Worm (Caenorhabditis elegans) whole organism, L4 larva: ENCODE data around the gene R05D8.11.

ENCODE experiments used
- F10B5.3 ChIP-seq: sonication (generic microtip); optimal IDR thresholded peaks from 2 replicates; lab custom pipeline; 2016; ENCODE audit warnings: mild to moderate bottlenecking, missing genetic modification characterization, missing compliant biosample characterization
- F26F4.8 ChIP-seq: fragments of 200-800 bp; sonication (Bioruptor generic); conservative IDR thresholded peaks from 2 replicates; pipeline ENCODE4 v1.3.6; 2022; ENCODE audit warnings: missing genetic modification characterization, missing compliant biosample characterization
- F44E2.7 ChIP-seq: fragments of 200-800 bp; sonication (Bioruptor generic); IDR thresholded peaks from 2 replicates; pipeline ENCODE4 v2.1.2; 2022; ENCODE audit warnings: missing genetic modification characterization, missing compliant biosample characterization
- T26A8.4 ChIP-seq: fragments of 200-800 bp; sonication (Bioruptor generic); IDR thresholded peaks from 2 replicates; pipeline ENCODE4 v1.3.6; 2022; ENCODE audit warnings: missing genetic modification characterization, missing compliant biosample characterization
- Y5F2A.4 ChIP-seq: fragments of 200-800 bp; sonication (Bioruptor generic); optimal IDR thresholded peaks from 2 replicates; lab custom pipeline; 2018; ENCODE audit warnings: mild to moderate bottlenecking, missing genetic modification characterization, missing compliant biosample characterization
- Y75B8A.6 ChIP-seq: fragments of 200-800 bp; sonication (Bioruptor generic); IDR thresholded peaks from 2 replicates; pipeline ENCODE4 v1.3.6; 2022; ENCODE audit warnings: missing genetic modification reagents, missing genetic modification characterization, missing compliant biosample characterization
- ZK337.2 ChIP-seq: fragments of 200-800 bp; sonication (Bioruptor generic); IDR thresholded peaks from 2 replicates; pipeline ENCODE4 v1.3.6; 2022; ENCODE audit warnings: missing genetic modification reagents, missing genetic modification characterization, missing compliant biosample characterization
- aha-1 ChIP-seq: fragments of 150-350 bp; peaks from one replicate; lab custom pipeline; 2014; ENCODE audit warnings: missing biosample characterization, missing genetic modification characterization
- ces-1 ChIP-seq: fragments of 150-350 bp; sonication (generic microtip); optimal IDR thresholded peaks from 4 replicates; lab custom pipeline; 2014; ENCODE audit warnings: missing biosample characterization, missing genetic modification reagents, missing genetic modification characterization
- cey-2 ChIP-seq: sonication (generic microtip); optimal IDR thresholded peaks from 3 replicates; lab custom pipeline; 2017; ENCODE audit warnings: missing genetic modification characterization, mild to moderate bottlenecking, missing compliant biosample characterization, antibody characterized with exemption, borderline replicate concordance; ENCODE audit not compliant: insufficient read depth
- daf-16 ChIP-seq, 3 experiments: sonication (generic microtip); optimal IDR thresholded peaks; 2 replicates each; lab custom pipeline; 2016 to 2017; ENCODE audit warnings: missing genetic modification characterization in 3 of 3, missing genetic modification reagents in 3 of 3, mild to moderate bottlenecking in 2 of 3, missing compliant biosample characterization in 2 of 3, missing biosample characterization in 1 of 3, moderate library complexity in 1 of 3
- daf-8 ChIP-seq: fragments of 200-800 bp; sonication (Bioruptor generic); IDR thresholded peaks from 2 replicates; pipeline ENCODE4 v1.3.6; 2022; ENCODE audit warnings: missing genetic modification characterization, missing compliant biosample characterization
- duxl-1 ChIP-seq: sonication (generic microtip); optimal IDR thresholded peaks from 2 replicates; lab custom pipeline; 2016; ENCODE audit warnings: mild to moderate bottlenecking, missing genetic modification characterization, moderate library complexity, missing compliant biosample characterization; ENCODE audit not compliant: poor library complexity
- egl-43 ChIP-seq: fragments of 200-800 bp; sonication (Bioruptor generic); IDR thresholded peaks from 2 replicates; pipeline ENCODE4 v1.3.6; 2022; ENCODE audit warnings: missing genetic modification reagents, missing genetic modification characterization, missing compliant biosample characterization
- hlh-11 ChIP-seq: fragments of 200-800 bp; sonication (Bioruptor generic); optimal IDR thresholded peaks from 2 replicates; lab custom pipeline; 2018; ENCODE audit warnings: mild to moderate bottlenecking, missing genetic modification characterization, missing compliant biosample characterization
- lin-39 ChIP-seq: fragments of 150-350 bp; optimal IDR thresholded peaks from 2 replicates; lab custom pipeline; 2014; ENCODE audit warnings: missing biosample characterization, missing genetic modification reagents, missing genetic modification characterization
- madf-5 ChIP-seq, 2 experiments: fragments of 200-800 bp; sonication (Bioruptor generic); IDR thresholded peaks; 2 replicates each; pipeline ENCODE4 v1.3.6; 2022; ENCODE audit warnings: missing compliant biosample characterization in 2 of 2, missing genetic modification characterization in 2 of 2
- mep-1 ChIP-seq: fragments of 150-350 bp; sonication (generic microtip); optimal IDR thresholded peaks from 3 replicates; lab custom pipeline; 2014; ENCODE audit warnings: missing biosample characterization, missing genetic modification characterization
- mxl-2 ChIP-seq: fragments of 200-800 bp; sonication (Bioruptor generic); conservative IDR thresholded peaks from 2 replicates; pipeline ENCODE4 v1.3.6; 2022; ENCODE audit warnings: missing genetic modification reagents, missing genetic modification characterization, missing compliant biosample characterization
- nhr-10 ChIP-seq: fragments of 150-350 bp; optimal IDR thresholded peaks from 2 replicates; lab custom pipeline; 2014; ENCODE audit warnings: missing biosample characterization, missing genetic modification characterization
- nhr-102 ChIP-seq: sonication (generic microtip); optimal IDR thresholded peaks from 2 replicates; lab custom pipeline; 2016; ENCODE audit warnings: mild to moderate bottlenecking, missing genetic modification characterization, moderate library complexity, missing compliant biosample characterization
- nhr-11 ChIP-seq: fragments of 150-350 bp; optimal IDR thresholded peaks from 2 replicates; lab custom pipeline; 2014; ENCODE audit warnings: missing biosample characterization, missing genetic modification characterization
- nhr-111 ChIP-seq: fragments of 200-800 bp; sonication (Bioruptor generic); optimal IDR thresholded peaks from 2 replicates; lab custom pipeline; 2018; ENCODE audit warnings: mild to moderate bottlenecking, missing genetic modification characterization, missing compliant biosample characterization
- nhr-41 ChIP-seq: fragments of 200-800 bp; sonication (Bioruptor generic); IDR thresholded peaks from 2 replicates; pipeline ENCODE4 v1.3.6; 2022; ENCODE audit warnings: missing genetic modification reagents, missing genetic modification characterization, missing compliant biosample characterization
- nhr-76 ChIP-seq: fragments of 150-350 bp; optimal IDR thresholded peaks from 2 replicates; lab custom pipeline; 2014; ENCODE audit warnings: missing biosample characterization, missing genetic modification characterization
- saeg-2 ChIP-seq: fragments of 200-800 bp; sonication (Bioruptor generic); IDR thresholded peaks from 2 replicates; pipeline ENCODE4 v1.3.6; 2022; ENCODE audit warnings: missing genetic modification reagents, missing genetic modification characterization, missing compliant biosample characterization
- set-16 ChIP-seq: fragments of 200-800 bp; sonication (Bioruptor generic); IDR thresholded peaks from 2 replicates; pipeline ENCODE4 v1.3.6; 2022; ENCODE audit warnings: missing genetic modification reagents, missing genetic modification characterization, missing compliant biosample characterization
- snpc-4 ChIP-seq: fragments of 150-350 bp; optimal IDR thresholded peaks from 2 replicates; lab custom pipeline; 2014; ENCODE audit warnings: missing biosample characterization, missing genetic modification characterization
- spr-1 ChIP-seq: sonication (generic microtip); optimal IDR thresholded peaks from 2 replicates; lab custom pipeline; 2016; ENCODE audit warnings: mild to moderate bottlenecking, missing genetic modification characterization, missing compliant biosample characterization
- spr-3 ChIP-seq: fragments of 200-800 bp; sonication (Bioruptor generic); optimal IDR thresholded peaks from 2 replicates; lab custom pipeline; 2018; ENCODE audit warnings: mild to moderate bottlenecking, missing genetic modification characterization, missing compliant biosample characterization
- unc-62 ChIP-seq, 3 experiments: fragments of 150-350 bp in 1 of 3; sonication (generic microtip); optimal IDR thresholded peaks in 2 of 3; peaks in 1 of 3; 1 replicate in 1 of 3; 2 replicates in 2 of 3; lab custom pipeline; 2014 to 2017; ENCODE audit warnings: missing biosample characterization in 3 of 3, missing genetic modification characterization in 3 of 3, missing genetic modification reagents in 3 of 3, missing genotype in 1 of 3
- vab-7 ChIP-seq: fragments of 200-800 bp; sonication (Bioruptor generic); IDR thresholded peaks from 2 replicates; pipeline ENCODE4 v1.3.6; 2022; ENCODE audit warnings: missing genetic modification reagents, missing genetic modification characterization, missing compliant biosample characterization
- zip-2 ChIP-seq: fragments of 150-350 bp; optimal IDR thresholded peaks from 2 replicates; lab custom pipeline; 2014; ENCODE audit warnings: missing biosample characterization, missing genetic modification characterization

R05D8.11 gene

DNA sequence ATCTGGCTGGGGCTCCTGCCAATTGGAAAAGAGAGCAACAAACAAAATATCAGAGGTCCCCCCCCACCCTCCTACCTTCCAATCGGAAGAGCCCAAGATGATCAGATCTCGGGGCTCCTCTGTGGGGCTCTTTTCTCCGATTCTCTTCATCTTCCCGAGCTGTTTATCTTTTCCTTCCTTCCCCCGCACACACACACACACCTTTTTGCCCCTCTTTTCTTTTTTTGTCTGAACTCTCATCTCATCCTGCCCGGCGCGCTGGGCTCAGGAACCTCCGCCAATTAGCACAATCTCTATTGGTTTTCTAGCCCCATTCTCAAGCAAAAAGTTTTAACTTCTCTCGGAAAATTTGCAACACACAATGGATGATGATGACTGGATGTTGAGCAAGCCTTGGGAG lies 22.6 kb upstream of the R05D8.11 start:
- TF ChIP-seq egl-43 = no peak
- TF ChIP-seq mep-1 (tag; lab: Kevin White, UChicago) = no peak
- peak; percentile 48 for TF ChIP-seq set-16 (GFP tag; lab: Robert Waterston, UW)
- TF ChIP-seq hlh-11 (tag; lab: Kevin White, UChicago) = peak; percentile 11
- TF ChIP-seq daf-16 (GFP tag; optimal IDR thresholded peaks at IDR 0.05; lab: Kevin White, UChicago) = peak in 1 of 2 experiments; percentile 35
- no peak for TF ChIP-seq daf-16 (tag; optimal IDR thresholded peaks at IDR 0.05; lab: Kevin White, UChicago)
- no peak for TF ChIP-seq aha-1 (tag; lab: Kevin White, UChicago)

DNA sequence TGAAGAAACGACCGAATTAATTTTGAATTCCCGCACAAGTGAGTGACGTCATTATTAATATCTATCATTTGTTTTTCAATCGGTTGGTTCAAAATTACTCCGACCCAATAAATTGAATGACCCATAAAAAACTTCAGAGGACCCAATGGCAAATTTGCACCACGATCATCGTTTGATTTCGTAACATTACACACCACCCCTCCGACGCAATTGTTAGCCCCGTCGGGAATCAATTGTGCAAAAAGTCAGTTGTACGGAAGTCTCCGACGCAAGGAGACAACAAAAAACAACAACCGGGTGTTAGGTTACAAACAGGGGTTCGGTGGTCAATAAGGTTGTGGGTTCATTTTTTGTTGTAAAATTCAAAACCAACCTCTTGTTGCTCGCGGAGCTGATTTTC lies 21.3 kb upstream of the R05D8.11 start:
- TF ChIP-seq F44E2.7 (GFP tag; lab: Robert Waterston, UW) (no peak), mxl-2 (GFP tag; lab: Robert Waterston, UW) (no peak), egl-43 (no peak), spr-1 (tag; lab: Kevin White, UChicago) (no peak), nhr-11 (no peak), T26A8.4 (no peak), hlh-11 (tag; lab: Kevin White, UChicago) (peak; percentile 14), unc-62 (GFP tag; optimal IDR thresholded peaks at IDR 0.05 in 1 of 2; lab: Kevin White, UChicago) (peak in 1 of 2 experiments; percentile 89), unc-62 (tag; optimal IDR thresholded peaks at IDR 0.05; lab: Kevin White, UChicago) (no peak), daf-16 (GFP tag; optimal IDR thresholded peaks at IDR 0.05; lab: Kevin White, UChicago) (peak in 1 of 2 experiments; percentile 68), daf-16 (tag; optimal IDR thresholded peaks at IDR 0.05; lab: Kevin White, UChicago) (no peak)

DNA sequence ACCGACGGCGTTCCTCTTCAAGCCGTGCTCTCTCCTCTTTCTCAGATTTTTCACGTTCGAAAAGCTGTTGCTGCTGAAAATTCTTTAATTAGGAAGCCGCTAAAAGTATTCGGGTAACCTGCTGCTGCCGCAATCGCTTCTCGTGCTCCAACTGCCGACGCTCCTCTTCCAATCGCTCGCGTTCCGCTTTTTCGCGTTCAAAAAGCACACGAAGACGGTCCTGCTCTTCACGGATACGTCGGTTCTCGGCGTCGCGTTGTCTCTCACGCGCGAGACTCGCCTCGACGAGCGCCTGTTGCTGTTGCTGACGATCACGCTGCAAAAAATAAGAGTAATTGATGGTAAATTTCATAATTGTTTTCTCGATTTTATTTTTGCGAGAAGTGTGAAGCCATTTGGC lies 20.0 kb upstream of the R05D8.11 start:
- TF ChIP-seq ZK337.2 (GFP tag; lab: Robert Waterston, UW) = no peak
- peak; percentile 47 for TF ChIP-seq aha-1 (tag; lab: Kevin White, UChicago)
- TF ChIP-seq zip-2 (tag; lab: Kevin White, UChicago) = no peak
- TF ChIP-seq set-16 (GFP tag; lab: Robert Waterston, UW) = peak; percentile 67
- peak in 1 of 2 experiments; percentile 17 for TF ChIP-seq daf-16 (GFP tag; optimal IDR thresholded peaks at IDR 0.05; lab: Kevin White, UChicago)
- no peak for TF ChIP-seq daf-16 (tag; optimal IDR thresholded peaks at IDR 0.05; lab: Kevin White, UChicago)

DNA sequence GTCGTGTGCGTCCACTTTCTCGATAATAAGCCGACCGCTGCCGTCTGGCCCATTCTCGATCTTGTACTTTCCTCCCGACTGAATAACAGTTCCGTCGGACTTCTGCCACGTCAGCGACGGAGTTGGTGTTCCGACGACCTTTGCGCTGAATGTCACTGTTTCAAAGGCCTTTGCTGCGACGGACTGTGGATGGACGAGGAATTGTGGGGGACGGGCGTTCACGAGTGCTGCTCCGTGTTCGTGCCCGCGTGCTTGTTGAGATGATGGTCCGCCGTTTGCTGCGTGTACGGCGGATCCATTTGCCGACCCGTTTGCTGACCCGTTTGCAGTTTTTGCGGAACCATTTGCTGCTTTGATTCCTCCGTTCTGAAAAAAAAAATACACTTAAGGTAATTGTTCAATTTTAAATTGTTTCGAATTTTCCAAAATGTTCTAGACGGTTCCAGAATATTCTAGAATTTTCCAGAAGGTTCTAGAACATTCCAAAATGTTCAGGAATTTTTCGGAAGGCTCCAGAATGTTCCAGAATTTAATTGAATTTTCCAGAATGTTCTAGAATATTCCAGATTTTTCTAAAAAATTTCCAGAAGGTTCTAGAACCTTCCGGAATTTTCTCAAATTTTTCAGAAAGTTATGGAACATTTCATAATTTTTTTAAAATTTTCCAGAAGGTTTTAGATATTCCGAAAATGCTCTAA lies 18.6 kb upstream of the R05D8.11 start:
- TF ChIP-seq nhr-102 (tag; lab: Kevin White, UChicago) (no peak), set-16 (GFP tag; lab: Robert Waterston, UW) (peak; percentile 53; the same call in 1 of the 2 replicates)
- TF ChIP-seq, all 104 proteins: peak for 1

DNA sequence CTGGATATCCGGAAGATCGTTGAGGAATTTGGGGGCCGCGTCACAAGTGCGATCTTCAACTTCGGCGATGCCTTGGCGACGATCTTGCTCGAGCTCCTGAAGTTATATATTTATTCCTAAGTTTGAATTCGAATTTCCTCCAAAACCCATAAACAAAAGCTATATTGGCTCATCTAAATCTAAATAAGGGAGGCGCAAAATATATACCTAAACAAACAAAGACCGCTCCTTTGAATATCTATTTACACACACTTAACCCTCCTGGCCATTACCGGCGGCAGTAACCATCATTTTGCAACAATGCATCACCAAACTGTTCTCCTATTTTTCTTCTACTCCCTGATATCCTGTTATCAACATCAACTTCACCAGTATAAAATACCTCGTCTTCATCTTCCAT lies 15.3 kb upstream of the R05D8.11 start, which contains the start of gene F54E2.2:
F54E2.2 (plus strand) TSS at position 301 of the 400 bp plus-strand sequence.
- TF ChIP-seq nhr-111 (GFP tag; lab: Kevin White, UChicago) (no peak), madf-5 (GFP tag; IDR thresholded peaks at IDR 0.05; lab: Robert Waterston, UW) (no peak), snpc-4 (no peak), nhr-10 (tag; lab: Kevin White, UChicago) (no peak), Y75B8A.6 (GFP tag; lab: Robert Waterston, UW) (no peak), nhr-41 (GFP tag; lab: Robert Waterston, UW) (no peak), lin-39 (tag; lab: Kevin White, UChicago) (no peak), daf-8 (no peak), F10B5.3 (tag; lab: Kevin White, UChicago) (no peak), spr-1 (tag; lab: Kevin White, UChicago) (no peak), vab-7 (GFP tag; lab: Robert Waterston, UW) (no peak), duxl-1 (tag; lab: Kevin White, UChicago) (no peak), saeg-2 (GFP tag; lab: Robert Waterston, UW) (no peak)

DNA sequence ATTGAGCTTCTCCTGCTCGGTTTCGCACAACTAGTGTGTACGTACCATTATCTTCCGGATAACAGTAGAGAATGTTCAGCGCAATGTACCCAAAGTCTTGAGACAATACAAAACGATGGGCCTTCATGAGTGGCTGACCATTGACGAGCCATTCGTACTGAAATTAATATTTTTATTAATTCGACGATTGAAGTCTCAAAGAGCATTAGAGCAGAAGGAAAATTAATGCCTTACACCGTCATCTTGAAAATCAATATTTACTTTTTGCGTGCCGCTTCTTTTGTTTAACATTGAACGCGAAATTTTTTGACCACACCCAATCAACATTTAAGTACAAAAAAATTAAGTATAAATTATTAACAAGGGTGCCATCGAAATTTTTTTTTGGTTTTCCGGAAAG lies 12.3 kb upstream of the R05D8.11 start:
- no peak for TF ChIP-seq spr-3
- TF ChIP-seq F26F4.8 (GFP tag; lab: Robert Waterston, UW) = no peak
- TF ChIP-seq Y5F2A.4 = no peak
- TF ChIP-seq ces-1 (GFP tag; lab: Kevin White, UChicago) = no peak
- no peak for TF ChIP-seq cey-2
- TF ChIP-seq nhr-76 = no peak
- TF ChIP-seq aha-1 (tag; lab: Kevin White, UChicago) = peak; percentile 66
- TF ChIP-seq, all 104 proteins: peak for 1
